Worm (Caenorhabditis elegans) whole organism, L1 larva: ENCODE data around the gene F35C5.12.

ENCODE experiments used
- efl-3 ChIP-seq: fragments of 200-800 bp; sonication (Bioruptor generic); optimal IDR thresholded peaks from 2 replicates; lab custom pipeline; 2018; ENCODE audit warnings: mild to moderate bottlenecking, missing genetic modification characterization, missing compliant biosample characterization
- hlh-4 ChIP-seq: sonication (generic microtip); optimal IDR thresholded peaks from 2 replicates; lab custom pipeline; 2016; ENCODE audit warnings: mild to moderate bottlenecking, missing genetic modification characterization, missing compliant biosample characterization
- irx-1 ChIP-seq: sonication (generic microtip); optimal IDR thresholded peaks from 2 replicates; lab custom pipeline; 2016; ENCODE audit warnings: missing genetic modification characterization, missing compliant biosample characterization
- lir-3 ChIP-seq: sonication (generic microtip); optimal IDR thresholded peaks from 2 replicates; lab custom pipeline; 2016; ENCODE audit warnings: mild to moderate bottlenecking, missing genetic modification characterization, moderate library complexity, missing compliant biosample characterization; ENCODE audit not compliant: poor library complexity
- nhr-77 ChIP-seq: fragments of 150-350 bp; optimal IDR thresholded peaks from 2 replicates; lab custom pipeline; 2014; ENCODE audit warnings: missing biosample characterization, missing genetic modification characterization
- xbp-1 ChIP-seq: sonication (generic microtip); optimal IDR thresholded peaks from 2 replicates; lab custom pipeline; 2016; ENCODE audit warnings: missing genetic modification characterization, missing compliant biosample characterization

DNA sequence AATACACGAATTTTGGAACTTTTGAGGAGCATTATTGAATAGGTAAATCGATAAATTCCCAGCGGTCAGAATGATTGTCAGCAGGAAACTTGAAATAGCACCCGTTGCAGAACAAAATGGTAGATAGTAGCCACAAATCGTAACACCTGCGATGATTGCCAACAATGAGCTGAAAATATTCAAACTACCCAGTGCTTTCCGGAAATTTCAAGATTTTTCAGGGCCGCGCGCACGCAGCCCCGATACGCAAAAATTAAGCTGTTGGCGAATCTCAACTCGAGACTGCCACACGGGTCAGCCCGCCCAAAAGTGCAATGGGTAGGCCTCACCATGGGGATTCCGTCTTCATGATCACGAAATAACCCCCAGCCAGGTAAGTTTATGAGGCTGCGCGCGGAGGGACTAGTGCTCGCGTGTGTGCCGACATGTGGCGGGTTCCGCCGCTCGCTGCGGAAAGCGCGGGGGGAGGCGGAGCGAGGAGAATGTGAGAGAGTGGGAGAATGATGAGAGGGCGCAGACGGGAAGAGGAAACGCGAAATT, 30.3 kb upstream of the F35C5.12 start:
- TF ChIP-seq irx-1 (tag; lab: Kevin White, UChicago) (peak; percentile 95), lir-3 (tag; lab: Kevin White, UChicago) (peak; percentile 72), xbp-1 (tag; lab: Kevin White, UChicago) (peak; percentile 94), hlh-4 (peak; percentile 49), efl-3 (GFP tag; lab: Kevin White, UChicago) (peak; percentile 87), nhr-77 (peak; percentile 92)
